Worm (Caenorhabditis elegans) whole organism, L2 larva: ENCODE data around the gene F23H12.3.

Experiments
- aly-2 ChIP-seq: fragments of 150-350 bp; optimal IDR thresholded peaks from 2 replicates; lab custom pipeline; 2014; ENCODE audit warnings: missing biosample characterization, missing genetic modification characterization
- ama-1 ChIP-seq: fragments of 150-350 bp; optimal IDR thresholded peaks from 2 replicates; lab custom pipeline; 2018; ENCODE audit warnings: inconsistent platforms
- ceh-82 ChIP-seq: fragments of 150-350 bp; optimal IDR thresholded peaks from 2 replicates; lab custom pipeline; 2014; ENCODE audit warnings: missing biosample characterization, missing genetic modification characterization
- elt-1 ChIP-seq: fragments of 150-350 bp; optimal IDR thresholded peaks from 2 replicates; lab custom pipeline; 2014; ENCODE audit warnings: missing biosample characterization, missing genetic modification characterization
- elt-3 ChIP-seq: sonication (generic microtip); optimal IDR thresholded peaks from 2 replicates; lab custom pipeline; 2017; ENCODE audit warnings: missing biosample characterization, missing genetic modification characterization
- nhr-12 ChIP-seq: fragments of 150-350 bp; optimal IDR thresholded peaks from 2 replicates; lab custom pipeline; 2014; ENCODE audit warnings: missing biosample characterization, missing genetic modification characterization
- nhr-77 ChIP-seq: fragments of 150-350 bp; optimal IDR thresholded peaks from 2 replicates; lab custom pipeline; 2014; ENCODE audit warnings: missing biosample characterization, missing genetic modification characterization
- snpc-4 ChIP-seq: fragments of 150-350 bp; optimal IDR thresholded peaks from 2 replicates; lab custom pipeline; 2014; ENCODE audit warnings: missing biosample characterization, missing genetic modification characterization
- unc-39 ChIP-seq: fragments of 150-350 bp; optimal IDR thresholded peaks from 2 replicates; lab custom pipeline; 2014; ENCODE audit warnings: missing biosample characterization, missing genetic modification characterization
- ztf-11 ChIP-seq: sonication (generic microtip); optimal IDR thresholded peaks from 2 replicates; lab custom pipeline; 2017; ENCODE audit warnings: missing biosample characterization, missing genetic modification characterization
- ztf-4 ChIP-seq: fragments of 150-350 bp; optimal IDR thresholded peaks from 2 replicates; lab custom pipeline; 2014; ENCODE audit warnings: missing biosample characterization, missing genetic modification characterization

- no peak for TF ChIP-seq unc-39 (tag; lab: Kevin White, UChicago)
- TF ChIP-seq nhr-77: peak; percentile 24
- no peak for TF ChIP-seq nhr-12 (tag; lab: Kevin White, UChicago)
- no peak for TF ChIP-seq elt-3 (tag; lab: Kevin White, UChicago)
- no peak for TF ChIP-seq aly-2 (tag; lab: Kevin White, UChicago)
- TF ChIP-seq elt-1 (tag; lab: Kevin White, UChicago): no peak
- peak; percentile 25 for TF ChIP-seq ztf-4 (tag; lab: Kevin White, UChicago)
- TF ChIP-seq ztf-11 (tag; lab: Kevin White, UChicago): no peak
- TF ChIP-seq ama-1 (lab: Kevin White, UChicago): peak; percentile 39
- TF ChIP-seq snpc-4 (tag; lab: Kevin White, UChicago): peak; percentile 27
- TF ChIP-seq ceh-82 (tag; lab: Kevin White, UChicago): no peak
These were observed 26.9 kb upstream of the F23H12.3 start, which contains the start of the genes R04F11.5 and R04F11.2 for ce11 chrV:12317894-12318553.
